Worm (Caenorhabditis elegans) whole organism, L3 larva: ENCODE measurements around the gene Y75B7AR.1.

Source experiments
- ama-1 ChIP-seq: fragments of 150-350 bp; optimal IDR thresholded peaks from 2 replicates; lab custom pipeline; 2018
- hmg-11 ChIP-seq: sonication (generic microtip); optimal IDR thresholded peaks from 2 replicates; lab custom pipeline; 2016; ENCODE audit warnings: missing genetic modification characterization, missing compliant biosample characterization
- nhr-43 ChIP-seq: sonication (generic microtip); optimal IDR thresholded peaks from 2 replicates; lab custom pipeline; 2016; ENCODE audit warnings: mild to moderate bottlenecking, missing genetic modification characterization, missing compliant biosample characterization; ENCODE audit not compliant: poor library complexity, severe bottlenecking
- unc-62 ChIP-seq: fragments of 150-350 bp; sonication (generic microtip); optimal IDR thresholded peaks from 4 replicates; lab custom pipeline; 2014; ENCODE audit warnings: missing biosample characterization, missing genetic modification reagents, missing genetic modification characterization

ce11 chrV:1408116-1408515, 15.3 kb upstream of the Y75B7AR.1 start:
- no peak for TF ChIP-seq ama-1 (lab: Kevin White, UChicago)
- no peak for TF ChIP-seq unc-62 (GFP tag; lab: Kevin White, UChicago)
- no peak for TF ChIP-seq nhr-43
- no peak for TF ChIP-seq hmg-11 (tag; lab: Kevin White, UChicago)
